Worm (Caenorhabditis elegans): Measurements from ENCODE around the gene fbxb-26.

ce11 chrII:1650502-1650901 lies 31.8 kb upstream of the fbxb-26 start, which contains the start of gene fbxb-20:
- TF ChIP-seq him-1 (tag; optimal IDR thresholded peaks at IDR 0.05): no peak
- TF ChIP-seq W03F9.2 (tag; optimal IDR thresholded peaks at IDR 0.05): no peak
- no peak for TF ChIP-seq dao-5 (tag; optimal IDR thresholded peaks at IDR 0.05)

All from whole organism, L4/young adult.